Worm (Caenorhabditis elegans) whole organism, L4 larva: ENCODE results near the gene C16H3.3.
"Not testable (repeated sequence)": the region's sequence is repeated elsewhere in the genome, so short reads cannot be mapped to it uniquely, and the experiment has no call there.

Experiments
- F10B5.3 ChIP-seq: sonication (generic microtip); optimal IDR thresholded peaks from 2 replicates; lab custom pipeline; 2016; ENCODE audit warnings: mild to moderate bottlenecking, missing genetic modification characterization, missing compliant biosample characterization
- F37D6.2 ChIP-seq: sonication (generic microtip); optimal IDR thresholded peaks from 2 replicates; lab custom pipeline; 2016; ENCODE audit warnings: mild to moderate bottlenecking, missing genetic modification characterization, missing compliant biosample characterization
- F44E2.7 ChIP-seq: fragments of 200-800 bp; sonication (Bioruptor generic); IDR thresholded peaks from 2 replicates; pipeline ENCODE4 v2.1.2; 2022; ENCODE audit warnings: missing genetic modification characterization, missing compliant biosample characterization
- T26A8.4 ChIP-seq: fragments of 200-800 bp; sonication (Bioruptor generic); IDR thresholded peaks from 2 replicates; pipeline ENCODE4 v1.3.6; 2022; ENCODE audit warnings: missing genetic modification characterization, missing compliant biosample characterization
- Y75B8A.6 ChIP-seq: fragments of 200-800 bp; sonication (Bioruptor generic); IDR thresholded peaks from 2 replicates; pipeline ENCODE4 v1.3.6; 2022; ENCODE audit warnings: missing genetic modification reagents, missing genetic modification characterization, missing compliant biosample characterization
- ceh-28 ChIP-seq: fragments of 150-350 bp; optimal IDR thresholded peaks from 2 replicates; lab custom pipeline; 2014; ENCODE audit warnings: missing biosample characterization, missing genetic modification reagents, missing genetic modification characterization
- ceh-32 ChIP-seq: sonication (generic microtip); optimal IDR thresholded peaks from 2 replicates; lab custom pipeline; 2016; ENCODE audit warnings: mild to moderate bottlenecking, missing genetic modification characterization, missing compliant biosample characterization; ENCODE audit not compliant: poor library complexity
- cey-2 ChIP-seq: sonication (generic microtip); optimal IDR thresholded peaks from 3 replicates; lab custom pipeline; 2017; ENCODE audit warnings: missing genetic modification characterization, mild to moderate bottlenecking, missing compliant biosample characterization, antibody characterized with exemption, borderline replicate concordance; ENCODE audit not compliant: insufficient read depth
- ctbp-1 ChIP-seq: fragments of 200-800 bp; sonication (Bioruptor generic); IDR thresholded peaks from 2 replicates; pipeline ENCODE4 v1.3.6; 2022; ENCODE audit warnings: missing genetic modification reagents, missing genetic modification characterization, missing compliant biosample characterization
- daf-16 ChIP-seq, 3 experiments: sonication (generic microtip); optimal IDR thresholded peaks; 2 replicates each; lab custom pipeline; 2016 to 2017; ENCODE audit warnings: missing genetic modification characterization in 3 of 3, missing genetic modification reagents in 3 of 3, mild to moderate bottlenecking in 2 of 3, missing compliant biosample characterization in 2 of 3, missing biosample characterization in 1 of 3, moderate library complexity in 1 of 3
- dmd-6 ChIP-seq: fragments of 200-800 bp; sonication (Bioruptor generic); IDR thresholded peaks from 2 replicates; pipeline ENCODE4 v1.3.6; 2022; ENCODE audit warnings: missing genetic modification reagents, missing genetic modification characterization, missing compliant biosample characterization
- dmd-8 ChIP-seq: fragments of 200-800 bp; sonication (Bioruptor generic); IDR thresholded peaks from 2 replicates; pipeline ENCODE4 v1.3.6; 2022; ENCODE audit warnings: missing genetic modification characterization, missing compliant biosample characterization
- egl-27 ChIP-seq: sonication (generic microtip); optimal IDR thresholded peaks from 3 replicates; lab custom pipeline; 2017; ENCODE audit warnings: missing biosample characterization, missing genetic modification reagents, missing genetic modification characterization
- egl-43 ChIP-seq: fragments of 200-800 bp; sonication (Bioruptor generic); IDR thresholded peaks from 2 replicates; pipeline ENCODE4 v1.3.6; 2022; ENCODE audit warnings: missing genetic modification reagents, missing genetic modification characterization, missing compliant biosample characterization
- fos-1 ChIP-seq: fragments of 150-350 bp; optimal IDR thresholded peaks from 2 replicates; lab custom pipeline; 2014; ENCODE audit warnings: missing biosample characterization, missing genetic modification characterization
- gei-8 ChIP-seq: fragments of 200-800 bp; sonication (Bioruptor generic); optimal IDR thresholded peaks from 2 replicates; lab custom pipeline; 2018; ENCODE audit warnings: mild to moderate bottlenecking, missing genetic modification characterization, missing compliant biosample characterization
- hmg-1.1 ChIP-seq: fragments of 200-800 bp; sonication (Bioruptor generic); IDR thresholded peaks from 2 replicates; pipeline ENCODE4 v1.3.6; 2022; ENCODE audit warnings: missing genetic modification reagents, missing genetic modification characterization, missing compliant biosample characterization
- lim-7 ChIP-seq: fragments of 200-800 bp; sonication (Bioruptor generic); IDR thresholded peaks from 2 replicates; pipeline ENCODE4 v1.3.6; 2022; ENCODE audit warnings: missing genetic modification characterization, missing compliant biosample characterization
- lin-1 ChIP-seq: fragments of 200-800 bp; sonication (Bioruptor generic); IDR thresholded peaks from 2 replicates; pipeline ENCODE4 v1.3.6; 2022; ENCODE audit warnings: missing genetic modification reagents, missing genetic modification characterization, missing compliant biosample characterization
- lin-13 ChIP-seq: fragments of 150-350 bp; optimal IDR thresholded peaks from 2 replicates; lab custom pipeline; 2014; ENCODE audit warnings: missing biosample characterization, missing genetic modification reagents, missing genetic modification characterization
- lin-39 ChIP-seq: fragments of 150-350 bp; optimal IDR thresholded peaks from 2 replicates; lab custom pipeline; 2014; ENCODE audit warnings: missing biosample characterization, missing genetic modification reagents, missing genetic modification characterization
- lsy-2 ChIP-seq, 2 experiments: fragments of 150-350 bp in 1 of 2; sonication (generic microtip) in 1 of 2; optimal IDR thresholded peaks; 2 replicates each; lab custom pipeline; 2014 to 2017; ENCODE audit warnings: missing biosample characterization in 2 of 2, missing genetic modification characterization in 2 of 2
- mdl-1 ChIP-seq, 2 experiments: fragments of 150-350 bp in 1 of 2; sonication (generic microtip) in 1 of 2; optimal IDR thresholded peaks; 2 replicates each; lab custom pipeline; 2014 to 2017; ENCODE audit warnings: missing biosample characterization in 2 of 2, missing genetic modification characterization in 2 of 2
- mxl-3 ChIP-seq: fragments of 200-800 bp; sonication (Bioruptor generic); optimal IDR thresholded peaks from 2 replicates; lab custom pipeline; 2018; ENCODE audit warnings: mild to moderate bottlenecking, missing genetic modification characterization, missing compliant biosample characterization
- nhr-11 ChIP-seq: fragments of 150-350 bp; optimal IDR thresholded peaks from 2 replicates; lab custom pipeline; 2014; ENCODE audit warnings: missing biosample characterization, missing genetic modification characterization
- nhr-28 ChIP-seq: fragments of 150-350 bp; optimal IDR thresholded peaks from 2 replicates; lab custom pipeline; 2014; ENCODE audit warnings: missing biosample characterization, missing genetic modification characterization
- nhr-41 ChIP-seq: fragments of 200-800 bp; sonication (Bioruptor generic); IDR thresholded peaks from 2 replicates; pipeline ENCODE4 v1.3.6; 2022; ENCODE audit warnings: missing genetic modification reagents, missing genetic modification characterization, missing compliant biosample characterization
- nhr-42 ChIP-seq: fragments of 200-800 bp; sonication (Bioruptor generic); IDR thresholded peaks from 2 replicates; pipeline ENCODE4 v1.3.6; 2022; ENCODE audit warnings: missing genetic modification characterization, missing compliant biosample characterization
- nhr-48 ChIP-seq: sonication (generic microtip); optimal IDR thresholded peaks from 2 replicates; lab custom pipeline; 2016; ENCODE audit warnings: mild to moderate bottlenecking, missing genetic modification characterization, missing compliant biosample characterization
- nhr-6 ChIP-seq: fragments of 150-350 bp; optimal IDR thresholded peaks from 2 replicates; lab custom pipeline; 2014; ENCODE audit warnings: missing biosample characterization, missing genetic modification characterization
- php-3 ChIP-seq: fragments of 200-800 bp; sonication (Bioruptor generic); IDR thresholded peaks from 2 replicates; pipeline ENCODE4 v1.3.6; 2022; ENCODE audit warnings: missing genetic modification reagents, missing genetic modification characterization, missing compliant biosample characterization
- pqm-1 ChIP-seq: sonication (generic microtip); optimal IDR thresholded peaks from 2 replicates; lab custom pipeline; 2017; ENCODE audit warnings: missing biosample characterization, missing genetic modification characterization
- sdz-12 ChIP-seq: fragments of 200-800 bp; sonication (Bioruptor generic); optimal IDR thresholded peaks from 2 replicates; lab custom pipeline; 2018; ENCODE audit warnings: mild to moderate bottlenecking, missing genetic modification characterization, missing compliant biosample characterization
- set-16 ChIP-seq: fragments of 200-800 bp; sonication (Bioruptor generic); IDR thresholded peaks from 2 replicates; pipeline ENCODE4 v1.3.6; 2022; ENCODE audit warnings: missing genetic modification reagents, missing genetic modification characterization, missing compliant biosample characterization
- tra-1 ChIP-seq: fragments of 200-800 bp; sonication (Bioruptor generic); IDR thresholded peaks from 2 replicates; pipeline ENCODE4 v1.3.6; 2022; ENCODE audit warnings: missing genetic modification reagents, missing genetic modification characterization, missing compliant biosample characterization
- unc-62 ChIP-seq, 3 experiments: fragments of 150-350 bp in 1 of 3; sonication (generic microtip); optimal IDR thresholded peaks in 2 of 3; peaks in 1 of 3; 1 replicate in 1 of 3; 2 replicates in 2 of 3; lab custom pipeline; 2014 to 2017; ENCODE audit warnings: missing biosample characterization in 3 of 3, missing genetic modification characterization in 3 of 3, missing genetic modification reagents in 3 of 3, missing genotype in 1 of 3
- zag-1 ChIP-seq: fragments of 150-350 bp; optimal IDR thresholded peaks from 2 replicates; lab custom pipeline; 2014; ENCODE audit warnings: missing biosample characterization, missing genetic modification characterization

C16H3.3 gene

ce11 chrX:17600139-17600538 lies 9.7 kb downstream of the C16H3.3 start, which contains the start of gene lec-9 (continued):
- TF ChIP-seq sdz-12 (GFP tag; lab: Kevin White, UChicago) (no peak), F10B5.3 (tag; lab: Kevin White, UChicago) (no peak), lin-1 (GFP tag; lab: Robert Waterston, UW) (peak; percentile 59; the same call in 1 of the 2 replicates), nhr-6 (tag; lab: Kevin White, UChicago) (peak; percentile 88), mdl-1 (tag; optimal IDR thresholded peaks at IDR 0.05; lab: Kevin White, UChicago) (peak in 1 of 2 experiments; percentile 52), F37D6.2 (no peak), dmd-8 (GFP tag; lab: Robert Waterston, UW) (no peak), lim-7 (no peak), ceh-28 (no peak), cey-2 (tag; lab: Kevin White, UChicago) (no peak), nhr-11 (peak; percentile 5), unc-62 (GFP tag; optimal IDR thresholded peaks at IDR 0.05 in 1 of 2; lab: Kevin White, UChicago) (peak in 1 of 2 experiments; percentile 95), unc-62 (tag; optimal IDR thresholded peaks at IDR 0.05; lab: Kevin White, UChicago) (no peak), tra-1 (0 out of 2 replicates have a peak, but pooled peaks have one; percentile 23)

- TF ChIP-seq unc-62 (GFP tag; optimal IDR thresholded peaks at IDR 0.05 in 1 of 2; lab: Kevin White, UChicago) (peak in 1 of 2 experiments; percentile 39), unc-62 (tag; optimal IDR thresholded peaks at IDR 0.05; lab: Kevin White, UChicago) (no peak), nhr-28 (tag; lab: Kevin White, UChicago) (peak; percentile 6), daf-16 (GFP tag; optimal IDR thresholded peaks at IDR 0.05; lab: Kevin White, UChicago) (no peak), daf-16 (tag; optimal IDR thresholded peaks at IDR 0.05; lab: Kevin White, UChicago) (peak; percentile 54), mxl-3 (GFP tag; lab: Kevin White, UChicago) (no peak), lin-13 (no peak), pqm-1 (tag; lab: Kevin White, UChicago) (peak; percentile 57), dmd-6 (peak; percentile 47), nhr-42 (no peak), zag-1 (tag; lab: Kevin White, UChicago) (no peak)
Measured at ce11 chrX:17598712-17599111, 11.1 kb downstream of the C16H3.3 start.

ce11 chrX:17579779-17580178 lies 30.1 kb downstream of the C16H3.3 start, which contains the start of gene frpr-7:
Gene frpr-7, minus strand, starts transcription at chrX:17579879.
- TF ChIP-seq F44E2.7 (GFP tag; lab: Robert Waterston, UW) (no peak), T26A8.4 (no peak), egl-43 (GFP tag; lab: Robert Waterston, UW) (no peak), php-3 (no peak), fos-1 (tag; lab: Kevin White, UChicago) (no peak), hmg-1.1 (no peak), lin-39 (tag; lab: Kevin White, UChicago) (no peak), set-16 (GFP tag; lab: Robert Waterston, UW) (no peak), lsy-2 (tag; optimal IDR thresholded peaks at IDR 0.05; lab: Kevin White, UChicago) (no peak), nhr-41 (GFP tag; lab: Robert Waterston, UW) (no peak), ceh-28 (no peak), gei-8 (GFP tag; lab: Kevin White, UChicago) (no peak), egl-27 (tag; lab: Kevin White, UChicago) (no peak), ceh-32 (tag; lab: Kevin White, UChicago) (no peak), nhr-42 (no peak), ctbp-1 (GFP tag; lab: Robert Waterston, UW) (no peak)
- TF ChIP-seq, all 104 proteins: peak for 0

ce11 chrX:17579011-17579410 lies 30.8 kb downstream of the C16H3.3 start, which contains the start of gene F39B3.3:
Gene F39B3.3, minus strand, starts transcription at chrX:17579111.
- TF ChIP-seq nhr-48 (tag; lab: Kevin White, UChicago); Y75B8A.6 (GFP tag; lab: Robert Waterston, UW); mdl-1 (tag; optimal IDR thresholded peaks at IDR 0.05; lab: Kevin White, UChicago): not testable (repeated sequence)
